Worm (Caenorhabditis elegans) whole organism, L2 larva: ENCODE data around the gene M02D8.2.
A peak's percentile ranks its signal among the peaks of the same experiment; 100 is the strongest.

Experiments
- F13H6.1 ChIP-seq: sonication (generic microtip); optimal IDR thresholded peaks from 2 replicates; lab custom pipeline; 2016; ENCODE audit warnings: missing genetic modification characterization, missing compliant biosample characterization
- Y55F3AM.14 ChIP-seq: fragments of 200-800 bp; sonication (Bioruptor generic); optimal IDR thresholded peaks from 2 replicates; lab custom pipeline; 2018; ENCODE audit warnings: mild to moderate bottlenecking, missing genetic modification characterization, missing compliant biosample characterization
- ZK546.5 ChIP-seq: sonication (generic microtip); optimal IDR thresholded peaks from 2 replicates; lab custom pipeline; 2017; ENCODE audit warnings: missing biosample characterization, missing genetic modification characterization
- aly-2 ChIP-seq: fragments of 150-350 bp; optimal IDR thresholded peaks from 2 replicates; lab custom pipeline; 2014; ENCODE audit warnings: missing biosample characterization, missing genetic modification characterization
- ama-1 ChIP-seq: fragments of 150-350 bp; optimal IDR thresholded peaks from 2 replicates; lab custom pipeline; 2018; ENCODE audit warnings: inconsistent platforms
- ceh-16 ChIP-seq: fragments of 150-350 bp; optimal IDR thresholded peaks from 2 replicates; lab custom pipeline; 2014; ENCODE audit warnings: missing biosample characterization, missing genetic modification characterization
- ceh-82 ChIP-seq: fragments of 150-350 bp; optimal IDR thresholded peaks from 2 replicates; lab custom pipeline; 2014; ENCODE audit warnings: missing biosample characterization, missing genetic modification characterization
- crh-2 ChIP-seq: sonication (generic microtip); optimal IDR thresholded peaks from 2 replicates; lab custom pipeline; 2017; ENCODE audit warnings: missing biosample characterization, missing genetic modification characterization
- dmd-4 ChIP-seq: sonication (generic microtip); optimal IDR thresholded peaks from 2 replicates; lab custom pipeline; 2017; ENCODE audit warnings: missing biosample characterization, missing genetic modification characterization
- egl-27 ChIP-seq: sonication (generic microtip); optimal IDR thresholded peaks from 3 replicates; lab custom pipeline; 2017; ENCODE audit warnings: missing biosample characterization, missing genetic modification reagents, missing genetic modification characterization
- elt-1 ChIP-seq: fragments of 150-350 bp; optimal IDR thresholded peaks from 2 replicates; lab custom pipeline; 2014; ENCODE audit warnings: missing biosample characterization, missing genetic modification characterization
- fos-1 ChIP-seq: fragments of 150-350 bp; optimal IDR thresholded peaks from 2 replicates; lab custom pipeline; 2014; ENCODE audit warnings: missing biosample characterization, missing genetic modification characterization
- gmeb-1 ChIP-seq: fragments of 150-350 bp; optimal IDR thresholded peaks from 2 replicates; lab custom pipeline; 2014; ENCODE audit warnings: missing biosample characterization, missing genetic modification characterization
- lin-11 ChIP-seq: fragments of 150-350 bp; sonication (generic microtip); optimal IDR thresholded peaks from 2 replicates; lab custom pipeline; 2014; ENCODE audit warnings: missing biosample characterization, missing genetic modification characterization, inconsistent platforms, mixed read lengths
- lin-39 ChIP-seq: fragments of 150-350 bp; optimal IDR thresholded peaks from 2 replicates; lab custom pipeline; 2014; ENCODE audit warnings: missing biosample characterization, missing genetic modification reagents, missing genetic modification characterization
- lsy-2 ChIP-seq, 2 experiments: fragments of 150-350 bp in 1 of 2; sonication (generic microtip) in 1 of 2; optimal IDR thresholded peaks; 2 replicates each; lab custom pipeline; 2014 to 2017; ENCODE audit warnings: missing biosample characterization in 2 of 2, missing genetic modification characterization in 2 of 2
- mdl-1 ChIP-seq, 2 experiments: fragments of 150-350 bp in 1 of 2; sonication (generic microtip) in 1 of 2; optimal IDR thresholded peaks; 2 replicates each; lab custom pipeline; 2017; ENCODE audit warnings: missing biosample characterization in 2 of 2, missing genetic modification characterization in 2 of 2
- nhr-10 ChIP-seq: sonication (generic microtip); optimal IDR thresholded peaks from 2 replicates; lab custom pipeline; 2017; ENCODE audit warnings: missing biosample characterization, missing genetic modification characterization
- nhr-11 ChIP-seq: fragments of 150-350 bp; optimal IDR thresholded peaks from 2 replicates; lab custom pipeline; 2014; ENCODE audit warnings: missing biosample characterization, missing genetic modification characterization
- nhr-12 ChIP-seq: fragments of 150-350 bp; optimal IDR thresholded peaks from 2 replicates; lab custom pipeline; 2014; ENCODE audit warnings: missing biosample characterization, missing genetic modification characterization
- nhr-129 ChIP-seq: fragments of 150-350 bp; optimal IDR thresholded peaks from 2 replicates; lab custom pipeline; 2014; ENCODE audit warnings: missing biosample characterization, missing genetic modification characterization
- nhr-21 ChIP-seq: fragments of 150-350 bp; optimal IDR thresholded peaks from 2 replicates; lab custom pipeline; 2014; ENCODE audit warnings: missing biosample characterization, missing genetic modification characterization
- nhr-23 ChIP-seq: fragments of 150-350 bp; optimal IDR thresholded peaks from 2 replicates; lab custom pipeline; 2014; ENCODE audit warnings: missing biosample characterization, missing genetic modification reagents, missing genetic modification characterization
- nhr-6 ChIP-seq: fragments of 150-350 bp; optimal IDR thresholded peaks from 2 replicates; lab custom pipeline; 2014; ENCODE audit warnings: missing biosample characterization, missing genetic modification characterization
- nhr-77 ChIP-seq: fragments of 150-350 bp; optimal IDR thresholded peaks from 2 replicates; lab custom pipeline; 2014; ENCODE audit warnings: missing biosample characterization, missing genetic modification characterization
- peb-1 ChIP-seq: fragments of 150-350 bp; optimal IDR thresholded peaks from 2 replicates; lab custom pipeline; 2014; ENCODE audit warnings: missing biosample characterization, missing genetic modification characterization
- skn-1 ChIP-seq: sonication (generic microtip); optimal IDR thresholded peaks from 2 replicates; lab custom pipeline; 2017; ENCODE audit warnings: missing biosample characterization, missing genetic modification characterization
- sma-9 ChIP-seq, 2 experiments: fragments of 150-350 bp in 1 of 2; sonication (generic microtip) in 1 of 2; optimal IDR thresholded peaks; 2 replicates each; lab custom pipeline; 2014 to 2016; ENCODE audit warnings: missing genetic modification characterization in 2 of 2, mild to moderate bottlenecking in 1 of 2, missing biosample characterization in 1 of 2, missing compliant biosample characterization in 1 of 2, missing genetic modification reagents in 1 of 2, moderate library complexity in 1 of 2
- unc-39 ChIP-seq: fragments of 150-350 bp; optimal IDR thresholded peaks from 2 replicates; lab custom pipeline; 2014; ENCODE audit warnings: missing biosample characterization, missing genetic modification characterization
- unc-55 ChIP-seq: fragments of 150-350 bp; sonication (generic microtip); optimal IDR thresholded peaks from 3 replicates; lab custom pipeline; 2014; ENCODE audit warnings: missing biosample characterization, missing genetic modification reagents, missing genetic modification characterization
- unc-62 ChIP-seq: fragments of 150-350 bp; optimal IDR thresholded peaks from 2 replicates; lab custom pipeline; 2014; ENCODE audit warnings: missing biosample characterization, missing genetic modification reagents, missing genetic modification characterization
- zag-1 ChIP-seq: fragments of 150-350 bp; optimal IDR thresholded peaks from 2 replicates; lab custom pipeline; 2014; ENCODE audit warnings: missing biosample characterization, missing genetic modification characterization
- ztf-1 ChIP-seq: fragments of 200-800 bp; sonication (Bioruptor generic); conservative IDR thresholded peaks from 2 replicates; pipeline ENCODE4 v1.3.6; 2022; ENCODE audit warnings: missing genetic modification characterization, missing compliant biosample characterization
- ztf-11 ChIP-seq: sonication (generic microtip); optimal IDR thresholded peaks from 2 replicates; lab custom pipeline; 2017; ENCODE audit warnings: missing biosample characterization, missing genetic modification characterization

The M02D8.2 gene

DNA sequence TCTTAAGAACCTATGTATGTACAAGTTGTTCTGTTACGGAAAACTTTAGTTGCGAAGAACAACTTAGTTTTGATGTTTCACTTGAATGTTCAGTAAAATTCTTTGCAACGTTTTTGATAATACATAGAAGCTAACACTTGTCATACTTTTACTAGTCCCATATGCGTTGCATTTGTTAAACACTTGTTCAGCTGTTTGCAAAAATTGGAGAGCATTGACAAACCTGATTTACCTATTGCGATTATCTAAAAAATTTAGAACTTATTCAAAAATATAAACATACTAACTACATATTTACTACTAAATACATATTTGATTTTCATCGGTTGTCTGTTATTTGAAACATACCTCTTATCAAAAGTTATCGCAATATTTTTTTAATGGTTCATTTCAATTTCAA is 21.3 kb upstream of the M02D8.2 start:
- TF ChIP-seq ceh-82 (tag; lab: Kevin White, UChicago) = no peak
- TF ChIP-seq nhr-21 (tag; lab: Kevin White, UChicago) = no peak
- no peak for TF ChIP-seq unc-62 (GFP tag; lab: Kevin White, UChicago)
- no peak for TF ChIP-seq nhr-129 (tag; lab: Kevin White, UChicago)
- no peak for TF ChIP-seq nhr-10 (tag; lab: Kevin White, UChicago)
- TF ChIP-seq lin-11 = no peak
- TF ChIP-seq dmd-4 (tag; lab: Kevin White, UChicago) = no peak
- TF ChIP-seq lsy-2 (tag; optimal IDR thresholded peaks at IDR 0.05; lab: Kevin White, UChicago) = no peak

ce11 chrX:8718856-8719255 is 20.6 kb upstream of the M02D8.2 start, which contains the start of gene F53A9.8:
Gene F53A9.8, minus strand, starts transcription at chrX:8718904.
- TF ChIP-seq dmd-4 (tag; lab: Kevin White, UChicago) (no peak), nhr-6 (tag; lab: Kevin White, UChicago) (no peak), egl-27 (tag; lab: Kevin White, UChicago) (no peak), peb-1 (tag; lab: Kevin White, UChicago) (no peak), unc-55 (GFP tag; lab: Kevin White, UChicago) (no peak), sma-9 (GFP tag; optimal IDR thresholded peaks at IDR 0.05; lab: Kevin White, UChicago) (peak; percentile 55), sma-9 (tag; optimal IDR thresholded peaks at IDR 0.05; lab: Kevin White, UChicago) (no peak), ZK546.5 (no peak), nhr-11 (tag; lab: Kevin White, UChicago) (no peak), elt-1 (tag; lab: Kevin White, UChicago) (no peak), crh-2 (tag; lab: Kevin White, UChicago) (peak; percentile 51), nhr-23 (tag; lab: Kevin White, UChicago) (no peak), ztf-1 (GFP tag; lab: Robert Waterston, UW) (no peak), fos-1 (tag; lab: Kevin White, UChicago) (peak; percentile 41)

DNA sequence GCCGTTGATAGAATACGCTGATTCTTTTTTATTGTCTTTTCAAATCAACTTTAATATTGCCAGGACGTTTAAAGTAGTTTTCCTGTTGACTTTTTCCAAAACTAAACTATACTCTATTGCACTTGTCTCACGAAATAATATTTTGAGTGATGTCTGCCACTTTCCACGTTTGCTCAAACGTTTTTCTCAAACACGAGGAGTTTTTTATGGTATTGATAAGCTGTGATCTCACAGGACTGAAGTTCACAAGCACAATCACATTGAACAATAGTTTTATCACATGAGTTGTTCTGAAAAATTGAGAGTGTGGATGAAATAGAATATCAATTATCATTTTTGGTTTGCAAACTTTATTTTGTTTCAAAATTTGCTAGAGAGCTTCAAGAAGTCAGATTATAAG is 19.6 kb upstream of the M02D8.2 start:
- TF ChIP-seq zag-1 (tag; lab: Kevin White, UChicago) (no peak), egl-27 (tag; lab: Kevin White, UChicago) (no peak), ama-1 (lab: Kevin White, UChicago) (no peak), unc-62 (GFP tag; lab: Kevin White, UChicago) (no peak), nhr-129 (tag; lab: Kevin White, UChicago) (no peak), unc-55 (GFP tag; lab: Kevin White, UChicago) (no peak), F13H6.1 (tag; lab: Kevin White, UChicago) (peak; percentile 10), mdl-1 (tag; optimal IDR thresholded peaks at IDR 0.05; lab: Kevin White, UChicago) (no peak), ztf-11 (tag; lab: Kevin White, UChicago) (no peak), sma-9 (GFP tag; optimal IDR thresholded peaks at IDR 0.05; lab: Kevin White, UChicago) (peak; percentile 12), sma-9 (tag; optimal IDR thresholded peaks at IDR 0.05; lab: Kevin White, UChicago) (no peak)

- TF ChIP-seq unc-62 (GFP tag; lab: Kevin White, UChicago) = no peak
- TF ChIP-seq nhr-11 (tag; lab: Kevin White, UChicago) = no peak
- TF ChIP-seq ceh-82 (tag; lab: Kevin White, UChicago) = no peak
- TF ChIP-seq ama-1 (lab: Kevin White, UChicago) = no peak
- no peak for TF ChIP-seq nhr-77
- TF ChIP-seq dmd-4 (tag; lab: Kevin White, UChicago) = no peak
- no peak for TF ChIP-seq skn-1 (tag; lab: Kevin White, UChicago)
- no peak for TF ChIP-seq F13H6.1 (tag; lab: Kevin White, UChicago)
- no peak for TF ChIP-seq aly-2 (tag; lab: Kevin White, UChicago)
- TF ChIP-seq nhr-12 = no peak
- no peak for TF ChIP-seq egl-27 (tag; lab: Kevin White, UChicago)
- no peak for TF ChIP-seq ztf-11 (tag; lab: Kevin White, UChicago)
- TF ChIP-seq unc-39 (tag; lab: Kevin White, UChicago) = no peak
- TF ChIP-seq gmeb-1 (tag; lab: Kevin White, UChicago) = no peak
- TF ChIP-seq Y55F3AM.14 (GFP tag; lab: Kevin White, UChicago) = no peak
- TF ChIP-seq sma-9 (GFP tag; optimal IDR thresholded peaks at IDR 0.05; lab: Kevin White, UChicago) = no peak
- no peak for TF ChIP-seq sma-9 (tag; optimal IDR thresholded peaks at IDR 0.05; lab: Kevin White, UChicago)
- TF ChIP-seq nhr-10 (tag; lab: Kevin White, UChicago) = no peak
- TF ChIP-seq ceh-16 (tag; lab: Kevin White, UChicago) = no peak
- no peak for TF ChIP-seq lin-39 (tag; lab: Kevin White, UChicago)
- TF ChIP-seq, all 48 proteins: peak for 0
Observed at ce11 chrX:8720658-8721057, 18.8 kb upstream of the M02D8.2 start, which contains the start of gene F53A9.9. Gene F53A9.9, minus strand, starts transcription at chrX:8720758.
